Worm (Caenorhabditis elegans): Measurements from ENCODE around the gene plx-1.

plx-1 gene

ce11 chrIV:1012447-1012846 is 53.1 kb downstream of the plx-1 start, which contains the start of gene rbm-39 (continued):
- TF ChIP-seq mdl-1 (tag; optimal IDR thresholded peaks at IDR 0.05) = peak in 1 of 2 experiments; percentile 78
- peak; percentile 94 for TF ChIP-seq fkh-8 (tag; optimal IDR thresholded peaks at IDR 0.05)
- TF ChIP-seq nhr-90 (tag; optimal IDR thresholded peaks at IDR 0.05; ENCODE audit: poor library complexity) = peak; percentile 69
- peak; percentile 93 for TF ChIP-seq snu-23 (GFP tag; optimal IDR thresholded peaks at IDR 0.05)
- peak; percentile 82 for TF ChIP-seq fkh-10 (GFP tag; optimal IDR thresholded peaks at IDR 0.05)
- peak; percentile 64 for TF ChIP-seq nhr-77 (tag; optimal IDR thresholded peaks at IDR 0.05)
- TF ChIP-seq pax-3 (tag; optimal IDR thresholded peaks at IDR 0.05) = peak; percentile 71
- peak; percentile 86 for TF ChIP-seq xbp-1 (tag; optimal IDR thresholded peaks at IDR 0.05)
- TF ChIP-seq elt-2 (tag; optimal IDR thresholded peaks at IDR 0.05) = no peak
- no peak for TF ChIP-seq nhr-76 (tag; optimal IDR thresholded peaks at IDR 0.05)
- no peak for TF ChIP-seq zag-1 (tag; optimal IDR thresholded peaks at IDR 0.05)
- TF ChIP-seq egl-27 (tag; optimal IDR thresholded peaks at IDR 0.05) = no peak
- TF ChIP-seq elt-3 (tag; optimal IDR thresholded peaks at IDR 0.05) = peak in 2 of 6 experiments; percentile 57 to 88
- TF ChIP-seq lin-39 (tag; optimal IDR thresholded peaks at IDR 0.05) = peak; percentile 34
- TF ChIP-seq C04F5.9 (tag; optimal IDR thresholded peaks at IDR 0.05) = peak; percentile 68
- no peak for TF ChIP-seq pqm-1 (tag; optimal IDR thresholded peaks at IDR 0.05)
- peak; percentile 91 to 93 for TF ChIP-seq lsy-2 (tag; optimal IDR thresholded peaks at IDR 0.05)
- no peak for TF ChIP-seq nhr-84 (tag; optimal IDR thresholded peaks at IDR 0.05)
- peak; percentile 93 for TF ChIP-seq nhr-71 (tag; optimal IDR thresholded peaks at IDR 0.05)
- peak; percentile 80 for TF ChIP-seq dsc-1 (tag; optimal IDR thresholded peaks at IDR 0.05)
- TF ChIP-seq unc-130 (tag; optimal IDR thresholded peaks at IDR 0.05) = peak; percentile 94
- TF ChIP-seq hpl-2 (GFP tag; optimal IDR thresholded peaks at IDR 0.05) = peak; percentile 49
- no peak for TF ChIP-seq unc-30 (tag; optimal IDR thresholded peaks at IDR 0.05)
- peak; percentile 40; the same call in 1 of the 2 replicates for TF ChIP-seq ceh-88 (GFP tag; IDR thresholded peaks at IDR 0.05)
- TF ChIP-seq ama-1 (optimal IDR thresholded peaks at IDR 0.05) = peak; percentile 57
- no peak for TF ChIP-seq unc-62 (GFP tag; optimal IDR thresholded peaks at IDR 0.05)
- TF ChIP-seq C16A3.4 (tag; optimal IDR thresholded peaks at IDR 0.05) = peak; percentile 91
- TF ChIP-seq tbx-2 (tag; optimal IDR thresholded peaks at IDR 0.05) = peak; percentile 86
- peak; percentile 71 for TF ChIP-seq nhr-237 (tag; optimal IDR thresholded peaks at IDR 0.05)
- no peak for TF ChIP-seq ets-5 (GFP tag; IDR thresholded peaks at IDR 0.05)
- TF ChIP-seq lin-15B (tag; optimal IDR thresholded peaks at IDR 0.05) = peak; percentile 86
- TF ChIP-seq hlh-17 (GFP tag; optimal IDR thresholded peaks at IDR 0.05; ENCODE audit: borderline replicate concordance) = no peak
- TF ChIP-seq ceh-90 (tag; optimal IDR thresholded peaks at IDR 0.05) = no peak
- peak; percentile 49 for TF ChIP-seq mef-2 (tag; optimal IDR thresholded peaks at IDR 0.05)
- TF ChIP-seq rnt-1 (tag; optimal IDR thresholded peaks at IDR 0.05) = peak; percentile 78
- peak; percentile 92 for TF ChIP-seq nhr-85 (tag)
- TF ChIP-seq zip-4 (GFP tag; optimal IDR thresholded peaks at IDR 0.05) = peak; percentile 72
- no peak for TF ChIP-seq hlh-4 (tag; optimal IDR thresholded peaks at IDR 0.05)
- peak; percentile 49 for TF ChIP-seq ztf-4 (tag; optimal IDR thresholded peaks at IDR 0.05)
- TF ChIP-seq skn-1 (tag; optimal IDR thresholded peaks at IDR 0.05) = peak; percentile 88
- peak; percentile 66 for TF ChIP-seq grh-1 (GFP tag; IDR thresholded peaks at IDR 0.05)
- no peak for TF ChIP-seq aha-1 (tag; optimal IDR thresholded peaks at IDR 0.05)

DNA sequence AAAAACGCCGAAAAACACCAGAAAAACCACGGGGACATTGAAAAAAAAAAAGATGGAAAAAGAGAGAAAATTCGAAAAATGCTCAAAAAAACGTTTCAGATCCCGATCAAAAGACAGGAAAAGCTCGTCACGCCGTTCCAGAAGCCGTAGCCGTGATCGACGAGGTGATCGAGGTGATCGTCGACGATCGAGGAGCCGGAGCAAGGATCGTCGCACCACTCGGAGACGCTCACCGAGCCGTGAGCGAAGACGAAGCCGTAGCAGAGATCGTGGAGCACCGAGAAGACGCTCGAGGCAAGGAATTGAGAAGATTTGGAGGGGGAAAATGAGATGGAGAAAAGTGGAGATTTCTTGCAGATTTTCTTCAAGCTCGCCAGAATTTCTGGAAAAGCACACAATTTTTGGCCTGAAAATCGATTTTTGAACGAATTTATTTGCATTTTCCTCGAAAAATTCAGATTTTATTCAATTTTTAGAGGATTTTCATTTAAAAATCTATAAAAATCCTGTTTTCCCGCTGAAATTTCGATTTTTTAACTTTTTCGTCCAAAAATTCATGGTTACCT is 54.0 kb downstream of the plx-1 start:
- TF ChIP-seq elt-3 (tag; optimal IDR thresholded peaks at IDR 0.05) (no peak), efl-3 (GFP tag; optimal IDR thresholded peaks at IDR 0.05) (no peak), efl-1 (optimal IDR thresholded peaks at IDR 0.05) (no peak), efl-1 (GFP tag; optimal IDR thresholded peaks at IDR 0.05 in 1 of 2) (peak in 1 of 2 experiments; percentile 74), lin-15B (tag; optimal IDR thresholded peaks at IDR 0.05) (no peak), ceh-8 (GFP tag; optimal IDR thresholded peaks at IDR 0.05) (no peak), nhr-85 (tag) (peak; percentile 61), aha-1 (tag; optimal IDR thresholded peaks at IDR 0.05) (no peak), ama-1 (optimal IDR thresholded peaks at IDR 0.05) (no peak), vab-15 (tag; optimal IDR thresholded peaks at IDR 0.05) (no peak), hlh-4 (tag; optimal IDR thresholded peaks at IDR 0.05) (no peak)
